Fruit fly (Drosophila melanogaster): ENCODE results near the gene Pop1.
A peak's percentile ranks its signal among the peaks of the same experiment; 100 is the strongest.

Pop1 gene

dm6 chrX:5671537-5672029, 49.1 kb downstream of the Pop1 start, which contains the start of gene Rab18 (continued):
- TF ChIP-seq Camta (GFP tag; optimal IDR thresholded peaks at IDR 0.05) (no peak), CG10654 (GFP tag; optimal IDR thresholded peaks at IDR 0.05) (peak; percentile 18), CG30431 (GFP tag; optimal IDR thresholded peaks at IDR 0.05) (no peak), CG15601 (tag; optimal IDR thresholded peaks at IDR 0.05) (no peak), tgo (GFP tag; IDR thresholded peaks at IDR 0.05) (0 out of 3 replicates have a peak, but pooled peaks have one; percentile 23), CG15514 (GFP tag; optimal IDR thresholded peaks at IDR 0.05) (peak; percentile 97), CG10462 (GFP tag; optimal IDR thresholded peaks at IDR 0.05) (no peak), NFAT (GFP tag; IDR thresholded peaks at IDR 0.05) (peak; percentile 72), CG3163 (GFP tag; optimal IDR thresholded peaks at IDR 0.05) (no peak), NK7.1 (GFP tag; optimal IDR thresholded peaks at IDR 0.05) (no peak), jigr1 (GFP tag; IDR thresholded peaks at IDR 0.05) (peak; percentile 49; the same call in 1 of the 3 replicates), Ravus (GFP tag; IDR thresholded peaks at IDR 0.05) (no peak), Six4 (GFP tag; optimal IDR thresholded peaks at IDR 0.05) (no peak), chinmo (GFP tag; IDR thresholded peaks at IDR 0.05; ENCODE audit: partially characterized antibody) (no peak), CG13123 (GFP tag; optimal IDR thresholded peaks at IDR 0.05) (no peak), inv (GFP tag; IDR thresholded peaks at IDR 0.05; ENCODE audit: partially characterized antibody) (peak; percentile 20; the same call in 1 of the 2 replicates), pb (GFP tag; optimal IDR thresholded peaks at IDR 0.05) (no peak), psq (GFP tag; optimal IDR thresholded peaks at IDR 0.05) (no peak), CG3995 (GFP tag; optimal IDR thresholded peaks at IDR 0.05) (peak; percentile 82), ranshi (GFP tag; IDR thresholded peaks at IDR 0.05) (peak; percentile 53; the same call in 1 of the 2 replicates), Tbp (GFP tag; optimal IDR thresholded peaks at IDR 0.05) (no peak), org-1 (GFP tag; optimal IDR thresholded peaks at IDR 0.05) (no peak), CG14860 (GFP tag; IDR thresholded peaks at IDR 0.05; ENCODE audit: partially characterized antibody) (0 out of 3 replicates have a peak, but pooled peaks have one; percentile 40), D (optimal IDR thresholded peaks at IDR 0.05) (no peak), D (GFP tag; optimal IDR thresholded peaks at IDR 0.05) (no peak), Neu2 (GFP tag; optimal IDR thresholded peaks at IDR 0.05; ENCODE audit: borderline replicate concordance) (no peak), CG17802 (tag; optimal IDR thresholded peaks at IDR 0.05) (no peak), danr (GFP tag; IDR thresholded peaks at IDR 0.05) (no peak), CG15269 (tag; optimal IDR thresholded peaks at IDR 0.05) (no peak), Jarid2 (GFP tag; optimal IDR thresholded peaks at IDR 0.05) (no peak), CG2120 (GFP tag; optimal IDR thresholded peaks at IDR 0.05) (peak; percentile 46), CG6689 (GFP tag; IDR thresholded peaks at IDR 0.05) (no peak; the same call in 1 of the 2 replicates), slbo (GFP tag; IDR thresholded peaks at IDR 0.05) (peak; percentile 77), Lim3 (GFP tag; IDR thresholded peaks at IDR 0.05) (no peak), Elba2 (GFP tag; optimal IDR thresholded peaks at IDR 0.05) (peak; percentile 69), CG12104 (GFP tag; optimal IDR thresholded peaks at IDR 0.05) (no peak), gt (GFP tag; IDR thresholded peaks at IDR 0.05) (no peak), nom (GFP tag; optimal IDR thresholded peaks at IDR 0.05) (peak; percentile 79), CG5245 (GFP tag; optimal IDR thresholded peaks at IDR 0.05) (no peak), CG11456 (GFP tag; IDR thresholded peaks at IDR 0.05) (peak; percentile 75; the same call in 2 of the 3 replicates), seq (GFP tag; IDR thresholded peaks at IDR 0.05) (no peak), Awh (GFP tag; IDR thresholded peaks at IDR 0.05) (no peak), CG18476 (GFP tag; optimal IDR thresholded peaks at IDR 0.05) (no peak), CG4820 (GFP tag; optimal IDR thresholded peaks at IDR 0.05) (no peak), ci (GFP tag; IDR thresholded peaks at IDR 0.05) (0 out of 3 replicates have a peak, but pooled peaks have one; percentile 34), fru (optimal IDR thresholded peaks at IDR 0.05) (no peak), exex (tag; optimal IDR thresholded peaks at IDR 0.05) (no peak), CG10543 (GFP tag; optimal IDR thresholded peaks at IDR 0.05) (no peak), pfk (GFP tag; optimal IDR thresholded peaks at IDR 0.05) (no peak), CG13894 (tag; optimal IDR thresholded peaks at IDR 0.05) (no peak), CG17361 (GFP tag; IDR thresholded peaks at IDR 0.05) (peak; percentile 9; the same call in 1 of the 3 replicates), vfl (GFP tag; optimal IDR thresholded peaks at IDR 0.05) (no peak)
